Fruit fly (Drosophila melanogaster) whole organism, adult: ENCODE data around the gene Psn.

Experiments
- CG11617 ChIP-seq: fragments of 200-800 bp; sonication (Bioruptor generic); optimal IDR thresholded peaks from 2 replicates; lab custom pipeline; 2017; ENCODE audit warnings: mild to moderate bottlenecking, missing biosample characterization, missing genetic modification reagents, missing genetic modification characterization
- CG12768 ChIP-seq: fragments of 200-800 bp; sonication (Bioruptor generic); optimal IDR thresholded peaks from 2 replicates; lab custom pipeline; 2017; ENCODE audit warnings: missing biosample characterization, missing genetic modification characterization, mild to moderate bottlenecking, moderate library complexity, missing genetic modification reagents
- CG14711 ChIP-seq: fragments of 200-800 bp; sonication (Bioruptor generic); optimal IDR thresholded peaks from 2 replicates; lab custom pipeline; 2018; ENCODE audit warnings: missing biosample characterization, mild to moderate bottlenecking, missing genetic modification characterization, moderate library complexity
- CG1620 ChIP-seq: fragments of 200-800 bp; sonication (Bioruptor generic); optimal IDR thresholded peaks from 2 replicates; lab custom pipeline; 2016; ENCODE audit warnings: missing biosample characterization, missing genetic modification characterization
- CG33017 ChIP-seq: fragments of 200-800 bp; sonication (Bioruptor generic); optimal IDR thresholded peaks from 2 replicates; lab custom pipeline; 2018; ENCODE audit warnings: missing biosample characterization, mild to moderate bottlenecking, missing genetic modification characterization, moderate library complexity
- CG5204 ChIP-seq: fragments of 200-800 bp; sonication (Bioruptor generic); optimal IDR thresholded peaks from 2 replicates; lab custom pipeline; 2016; ENCODE audit warnings: missing biosample characterization, missing genetic modification characterization
- CG7045 ChIP-seq: fragments of 200-800 bp; sonication (Bioruptor generic); optimal IDR thresholded peaks from 2 replicates; lab custom pipeline; 2017; ENCODE audit warnings: missing biosample characterization, mild to moderate bottlenecking, missing genetic modification characterization
- CG7101 ChIP-seq: fragments of 200-800 bp; sonication (Bioruptor generic); optimal IDR thresholded peaks from 2 replicates; lab custom pipeline; 2018; ENCODE audit warnings: missing biosample characterization, mild to moderate bottlenecking, missing genetic modification characterization, moderate library complexity
- Clk ChIP-seq: fragments of 200-800 bp; sonication (Bioruptor generic); optimal IDR thresholded peaks from 2 replicates; lab custom pipeline; 2017; ENCODE audit warnings: missing biosample characterization, missing genetic modification characterization
- Crg-1 ChIP-seq: fragments of 200-800 bp; sonication (Bioruptor generic); optimal IDR thresholded peaks from 2 replicates; lab custom pipeline; 2016; ENCODE audit warnings: missing biosample characterization, missing genetic modification characterization
- Hr96 ChIP-seq: fragments of 200-800 bp; sonication (Bioruptor generic); optimal IDR thresholded peaks from 2 replicates; lab custom pipeline; 2016; ENCODE audit warnings: missing biosample characterization, missing genetic modification characterization
- Mnt ChIP-seq: fragments of 200-800 bp; sonication (Bioruptor generic); optimal IDR thresholded peaks from 2 replicates; lab custom pipeline; 2016; ENCODE audit warnings: missing biosample characterization, mild to moderate bottlenecking, missing genetic modification characterization
- bab1 ChIP-seq: fragments of 200-800 bp; sonication (Bioruptor generic); optimal IDR thresholded peaks from 3 replicates; lab custom pipeline; 2019; ENCODE audit warnings: missing biosample characterization, mild to moderate bottlenecking, missing genetic modification characterization, moderate library complexity
- cic ChIP-seq: fragments of 200-800 bp; sonication (Bioruptor generic); optimal IDR thresholded peaks from 2 replicates; lab custom pipeline; 2017; ENCODE audit warnings: missing biosample characterization, mild to moderate bottlenecking, missing genetic modification characterization, moderate library complexity
- cnc ChIP-seq, 2 experiments: fragments of >200 bp; optimal IDR thresholded peaks; 2 replicates each; lab custom pipeline; 2017
- kay ChIP-seq: fragments of 200-800 bp; sonication (Bioruptor generic); peaks from one replicate; lab custom pipeline; 2016; ENCODE audit warnings: missing biosample characterization, missing genetic modification characterization, borderline replicate concordance
- ovo ChIP-seq: fragments of 200-800 bp; sonication (Bioruptor generic); optimal IDR thresholded peaks from 2 replicates; lab custom pipeline; 2016; ENCODE audit warnings: missing biosample characterization, missing genetic modification characterization
- pad ChIP-seq: fragments of 200-800 bp; sonication (Bioruptor generic); optimal IDR thresholded peaks from 3 replicates; lab custom pipeline; 2017; ENCODE audit warnings: missing biosample characterization, missing genetic modification characterization, mild to moderate bottlenecking, moderate library complexity, missing genetic modification reagents
- tj ChIP-seq: fragments of 200-800 bp; sonication (Bioruptor generic); optimal IDR thresholded peaks from 3 replicates; lab custom pipeline; 2017; ENCODE audit warnings: missing biosample characterization, mild to moderate bottlenecking, missing genetic modification characterization, moderate library complexity
- toe ChIP-seq: fragments of 200-800 bp; sonication (Bioruptor generic); optimal IDR thresholded peaks from 2 replicates; lab custom pipeline; 2016; ENCODE audit warnings: missing biosample characterization, missing genetic modification characterization

The Psn gene

DNA sequence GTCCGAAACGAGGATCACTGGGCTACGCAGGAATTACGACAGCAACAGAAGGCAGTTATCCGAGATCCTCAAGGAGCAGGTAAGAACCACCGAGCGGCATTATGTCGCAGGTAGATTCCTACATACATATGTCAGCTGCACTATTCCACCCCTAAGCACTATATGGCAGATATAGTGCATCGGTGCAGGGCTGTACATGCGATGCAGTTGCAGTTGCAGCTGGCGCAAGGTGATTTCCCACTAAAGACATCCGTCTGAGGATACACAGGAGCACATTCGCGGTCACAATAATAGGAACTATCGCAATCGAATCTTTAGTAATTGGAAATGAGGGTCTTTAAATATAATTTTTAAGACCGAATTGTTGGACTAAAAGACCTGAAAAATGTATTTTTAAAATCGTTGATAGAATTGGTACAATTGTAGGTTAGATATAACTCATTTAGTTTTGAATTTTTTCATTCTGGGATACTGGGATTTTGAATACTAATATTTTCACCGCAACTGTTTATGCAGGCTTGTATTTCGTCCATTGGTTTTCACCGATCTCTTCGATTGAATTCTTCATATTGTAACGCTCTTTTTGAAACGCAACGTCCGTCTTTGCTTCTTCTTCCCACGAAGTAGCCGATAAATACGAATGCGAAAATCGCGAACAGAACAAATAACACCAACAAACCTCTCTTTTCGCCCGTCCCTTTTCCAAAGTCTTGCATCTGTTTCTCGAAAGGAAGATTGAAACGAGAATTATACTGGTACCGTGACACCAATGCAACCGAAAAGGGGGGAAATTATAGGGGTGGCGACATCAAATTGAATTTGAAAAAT, 29.4 kb upstream of the Psn start:
- TF ChIP-seq Mnt (GFP tag; lab: Kevin White, UChicago): no peak
- TF ChIP-seq kay (GFP tag; lab: Kevin White, UChicago): no peak
- TF ChIP-seq CG7101: no peak

- no peak for TF ChIP-seq CG5204
- TF ChIP-seq bab1 (GFP tag; lab: Kevin White, UChicago): peak; percentile 10
Observed at dm6 chr3L:20403493-20404379, 28.5 kb upstream of the Psn start.

DNA sequence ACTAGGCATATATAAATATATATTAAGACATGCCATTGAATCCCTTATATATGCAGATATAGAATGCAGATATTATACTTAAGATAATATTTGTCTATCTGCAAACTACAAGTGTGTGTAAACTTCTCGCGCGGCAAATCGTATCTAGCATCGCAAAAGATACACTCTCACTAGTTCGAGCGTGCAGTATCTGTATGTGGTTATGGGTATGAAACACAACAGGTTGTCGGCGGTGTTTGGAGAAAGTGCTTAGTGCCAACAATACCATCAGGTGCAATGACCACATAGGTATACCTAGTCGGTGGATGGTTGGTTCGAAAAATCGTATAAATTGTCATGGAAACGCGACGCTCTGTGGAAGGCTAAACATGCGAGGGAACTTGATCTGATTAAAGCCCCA, 27.8 kb upstream of the Psn start:
- TF ChIP-seq cic (GFP tag; lab: Kevin White, UChicago): no peak
- no peak for TF ChIP-seq Crg-1 (GFP tag; lab: Kevin White, UChicago)
- TF ChIP-seq toe (GFP tag; lab: Kevin White, UChicago): no peak
- no peak for TF ChIP-seq Clk
- no peak for TF ChIP-seq CG7101
- TF ChIP-seq CG12768 (GFP tag; lab: Kevin White, UChicago): no peak
- TF ChIP-seq cnc (optimal IDR thresholded peaks at IDR 0.05; lab: Kevin White, UChicago): no peak
- no peak for TF ChIP-seq ovo (GFP tag; lab: Kevin White, UChicago)
- no peak for TF ChIP-seq CG5204
- no peak for TF ChIP-seq Hr96 (GFP tag; lab: Kevin White, UChicago)
- TF ChIP-seq kay (GFP tag; lab: Kevin White, UChicago): no peak
- no peak for TF ChIP-seq pad
- TF ChIP-seq CG1620: no peak
- no peak for TF ChIP-seq CG33017 (tag; lab: Kevin White, UChicago)
- no peak for TF ChIP-seq CG14711

dm6 chr3L:20405337-20405887, 26.9 kb upstream of the Psn start:
- TF ChIP-seq Mnt (GFP tag; lab: Kevin White, UChicago): no peak
- no peak for TF ChIP-seq cnc (optimal IDR thresholded peaks at IDR 0.05; lab: Kevin White, UChicago)
- no peak for TF ChIP-seq tj
- TF ChIP-seq kay (GFP tag; lab: Kevin White, UChicago): no peak
- TF ChIP-seq cic (GFP tag; lab: Kevin White, UChicago): no peak
- no peak for TF ChIP-seq CG1620
- TF ChIP-seq CG14711: no peak
- no peak for TF ChIP-seq CG5204
- no peak for TF ChIP-seq toe (GFP tag; lab: Kevin White, UChicago)
- TF ChIP-seq Clk: no peak
- no peak for TF ChIP-seq ovo (GFP tag; lab: Kevin White, UChicago)
- no peak for TF ChIP-seq CG33017 (tag; lab: Kevin White, UChicago)
- no peak for TF ChIP-seq Hr96 (GFP tag; lab: Kevin White, UChicago)
- no peak for TF ChIP-seq CG12768 (GFP tag; lab: Kevin White, UChicago)
- TF ChIP-seq Crg-1 (GFP tag; lab: Kevin White, UChicago): no peak
- no peak for TF ChIP-seq CG7101
- TF ChIP-seq CG11617 (GFP tag; lab: Kevin White, UChicago): no peak
- TF ChIP-seq CG7045 (GFP tag; lab: Kevin White, UChicago): no peak
- TF ChIP-seq pad: no peak

dm6 chr3L:20405971-20406948, 26.0 kb upstream of the Psn start:
- TF ChIP-seq cnc (optimal IDR thresholded peaks at IDR 0.05; lab: Kevin White, UChicago) (no peak), CG7101 (peak; percentile 12), CG11617 (GFP tag; lab: Kevin White, UChicago) (peak; percentile 12), CG14711 (no peak), Clk (no peak), kay (GFP tag; lab: Kevin White, UChicago) (peak; percentile 14), ovo (GFP tag; lab: Kevin White, UChicago) (no peak), CG33017 (tag; lab: Kevin White, UChicago) (peak; percentile 26)

dm6 chr3L:20410345-20410744, 21.9 kb upstream of the Psn start, which contains the start of gene CG13248:
Gene CG13248 (minus strand): TSS chr3L:20410566.
- TF ChIP-seq CG1620: no peak
- TF ChIP-seq CG5204: no peak
- TF ChIP-seq pad: no peak
